Worm (Caenorhabditis elegans) whole organism, young adult: Measurements from ENCODE around the gene kap-1.
A peak's percentile ranks its signal among the peaks of the same experiment; 100 is the strongest.
"Not testable (repeated sequence)": the region's sequence is repeated elsewhere in the genome, so short reads cannot be mapped to it uniquely, and the experiment has no call there.

Source experiments
- B0019.2 ChIP-seq: fragments of 200-800 bp; sonication (Bioruptor generic); conservative IDR thresholded peaks from 2 replicates; pipeline ENCODE4 v1.3.6; 2022; ENCODE audit warnings: missing genetic modification reagents, missing genetic modification characterization, missing compliant biosample characterization
- F23B12.7 ChIP-seq: sonication (generic microtip); optimal IDR thresholded peaks from 2 replicates; lab custom pipeline; 2017; ENCODE audit warnings: missing genetic modification characterization, mild to moderate bottlenecking, missing compliant biosample characterization, antibody characterized with exemption, moderate library complexity; ENCODE audit not compliant: insufficient read depth
- F39B2.1 ChIP-seq: fragments of 200-800 bp; sonication (Bioruptor generic); IDR thresholded peaks from 2 replicates; pipeline ENCODE4 v1.3.6; 2022; ENCODE audit warnings: missing genetic modification reagents, missing genetic modification characterization, missing compliant biosample characterization
- K11D2.4 ChIP-seq: fragments of 200-800 bp; sonication (Bioruptor generic); IDR thresholded peaks from 2 replicates; pipeline ENCODE4 v1.3.6; 2022; ENCODE audit warnings: missing genetic modification reagents, missing genetic modification characterization, missing compliant biosample characterization
- Y53G8AR.9 ChIP-seq: fragments of 200-800 bp; sonication (Bioruptor generic); conservative IDR thresholded peaks from 2 replicates; pipeline ENCODE4 v1.3.6; 2022; ENCODE audit warnings: missing genetic modification reagents, missing genetic modification characterization, missing compliant biosample characterization
- Y95B8A.8 ChIP-seq: fragments of 200-800 bp; sonication (Bioruptor generic); IDR thresholded peaks from 2 replicates; pipeline ENCODE4 v1.3.6; 2022; ENCODE audit warnings: missing genetic modification reagents, missing genetic modification characterization, missing compliant biosample characterization
- akir-1 ChIP-seq: fragments of 200-800 bp; sonication (Bioruptor generic); optimal IDR thresholded peaks from 2 replicates; lab custom pipeline; 2018; ENCODE audit warnings: mild to moderate bottlenecking, missing genetic modification characterization, moderate library complexity, missing compliant biosample characterization
- attf-5 ChIP-seq: fragments of 200-800 bp; sonication (Bioruptor generic); optimal IDR thresholded peaks from 2 replicates; lab custom pipeline; 2018; ENCODE audit warnings: mild to moderate bottlenecking, missing genetic modification characterization, missing compliant biosample characterization
- attf-6 ChIP-seq: fragments of 200-800 bp; sonication (Bioruptor generic); IDR thresholded peaks from 2 replicates; pipeline ENCODE4 v1.3.6; 2022; ENCODE audit warnings: missing genetic modification reagents, missing genetic modification characterization, missing compliant biosample characterization
- bed-2 ChIP-seq: fragments of 200-800 bp; sonication (Bioruptor generic); IDR thresholded peaks from 2 replicates; pipeline ENCODE4 v1.3.6; 2022; ENCODE audit warnings: missing genetic modification reagents, missing genetic modification characterization, missing compliant biosample characterization
- cebp-1 ChIP-seq, 2 experiments: fragments of 200-800 bp in 1 of 2; sonication (Bioruptor generic) in 1 of 2; sonication (generic microtip) in 1 of 2; IDR thresholded peaks in 1 of 2; optimal IDR thresholded peaks in 1 of 2; 2 replicates each; pipeline versions ENCODE4 v1.3.6 to Lab custom; 2017 to 2022; ENCODE audit warnings: missing compliant biosample characterization in 2 of 2, missing genetic modification characterization in 2 of 2, mild to moderate bottlenecking in 1 of 2, missing genetic modification reagents in 1 of 2, moderate library complexity in 1 of 2
- ceh-100 ChIP-seq: fragments of 200-800 bp; sonication (Bioruptor generic); IDR thresholded peaks from 2 replicates; pipeline ENCODE4 v1.3.6; 2022; ENCODE audit warnings: missing genetic modification reagents, missing genetic modification characterization, missing compliant biosample characterization
- ceh-58 ChIP-seq: fragments of 200-800 bp; sonication (Bioruptor generic); IDR thresholded peaks from 2 replicates; pipeline ENCODE4 v1.3.6; 2022; ENCODE audit warnings: missing genetic modification characterization, missing compliant biosample characterization
- ceh-79 ChIP-seq: sonication (generic microtip); optimal IDR thresholded peaks from 2 replicates; lab custom pipeline; 2017; ENCODE audit warnings: mild to moderate bottlenecking, missing genetic modification characterization, missing compliant biosample characterization
- efl-1 ChIP-seq: fragments of 150-350 bp; optimal IDR thresholded peaks from 2 replicates; lab custom pipeline; 2014; ENCODE audit warnings: missing biosample characterization, missing genetic modification reagents, missing genetic modification characterization
- egrh-3 ChIP-seq: fragments of 200-800 bp; sonication (Bioruptor generic); IDR thresholded peaks from 2 replicates; pipeline ENCODE4 v1.3.6; 2022; ENCODE audit warnings: missing genetic modification reagents, missing genetic modification characterization, missing compliant biosample characterization
- ekl-4 ChIP-seq: fragments of 200-800 bp; sonication (Bioruptor generic); IDR thresholded peaks from 2 replicates; pipeline ENCODE4 v1.3.6; 2022; ENCODE audit warnings: missing genetic modification reagents, missing genetic modification characterization, missing compliant biosample characterization
- fkh-3 ChIP-seq: sonication (generic microtip); optimal IDR thresholded peaks from 2 replicates; lab custom pipeline; 2016; ENCODE audit warnings: mild to moderate bottlenecking, missing genetic modification characterization, missing compliant biosample characterization
- hmg-1.2 ChIP-seq: fragments of 200-800 bp; sonication (Bioruptor generic); IDR thresholded peaks from 2 replicates; pipeline ENCODE4 v1.3.6; 2022; ENCODE audit warnings: missing genetic modification reagents, missing genetic modification characterization, missing compliant biosample characterization
- hmg-20 ChIP-seq: fragments of 200-800 bp; sonication (Bioruptor generic); IDR thresholded peaks from 2 replicates; pipeline ENCODE4 v1.3.6; 2022; ENCODE audit warnings: missing genetic modification reagents, missing genetic modification characterization, missing compliant biosample characterization
- hsf-1 ChIP-seq: fragments of 200-800 bp; sonication (Bioruptor generic); IDR thresholded peaks from 2 replicates; pipeline ENCODE4 v1.3.6; 2022; ENCODE audit warnings: missing genetic modification reagents, missing genetic modification characterization, missing compliant biosample characterization
- lag-1 ChIP-seq: fragments of 200-800 bp; sonication (Bioruptor generic); IDR thresholded peaks from 2 replicates; pipeline ENCODE4 v1.3.6; 2022; ENCODE audit warnings: missing genetic modification reagents, missing genetic modification characterization, missing compliant biosample characterization
- let-607 ChIP-seq, 2 experiments: fragments of 200-800 bp in 1 of 2; sonication (Bioruptor generic) in 1 of 2; sonication (generic microtip) in 1 of 2; optimal IDR thresholded peaks; 2 replicates each; lab custom pipeline; 2016 to 2018; ENCODE audit warnings: mild to moderate bottlenecking in 2 of 2, missing compliant biosample characterization in 2 of 2, missing genetic modification characterization in 2 of 2, moderate library complexity in 2 of 2, missing genotype in 1 of 2
- lin-35 ChIP-seq, 3 experiments: fragments of 150-350 bp in 2 of 3; sonication (generic microtip) in 1 of 3; optimal IDR thresholded peaks; 2 replicates each; lab custom pipeline; 2014 to 2018; ENCODE audit warnings: missing biosample characterization in 3 of 3, missing genetic modification characterization in 3 of 3, missing genetic modification reagents in 3 of 3
- lsy-27 ChIP-seq: sonication (generic microtip); optimal IDR thresholded peaks from 2 replicates; lab custom pipeline; 2017; ENCODE audit warnings: missing genetic modification characterization, mild to moderate bottlenecking, missing compliant biosample characterization, antibody characterized with exemption, missing genotype, borderline replicate concordance; ENCODE audit not compliant: insufficient read depth
- madf-3 ChIP-seq: fragments of 200-800 bp; sonication (Bioruptor generic); IDR thresholded peaks from 2 replicates; pipeline ENCODE4 v1.3.6; 2022; ENCODE audit warnings: missing genetic modification reagents, missing genetic modification characterization, missing compliant biosample characterization
- mcd-1 ChIP-seq: fragments of 200-800 bp; sonication (Bioruptor generic); IDR thresholded peaks from 2 replicates; pipeline ENCODE4 v1.3.6; 2022; ENCODE audit warnings: missing genetic modification reagents, missing genetic modification characterization, missing compliant biosample characterization
- nfyb-1 ChIP-seq: fragments of 200-800 bp; sonication (Bioruptor generic); IDR thresholded peaks from 2 replicates; pipeline ENCODE4 v1.3.6; 2022; ENCODE audit warnings: missing genetic modification reagents, missing genetic modification characterization, missing compliant biosample characterization
- nhr-179 ChIP-seq: sonication (generic microtip); optimal IDR thresholded peaks from 2 replicates; lab custom pipeline; 2016; ENCODE audit warnings: mild to moderate bottlenecking, missing genetic modification characterization, missing compliant biosample characterization
- nhr-80 ChIP-seq: sonication (generic microtip); optimal IDR thresholded peaks from 2 replicates; lab custom pipeline; 2016; ENCODE audit warnings: missing genetic modification characterization, missing compliant biosample characterization
- pbrm-1 ChIP-seq: fragments of 200-800 bp; sonication (Bioruptor generic); IDR thresholded peaks from 2 replicates; pipeline ENCODE4 v1.3.6; 2022; ENCODE audit warnings: missing genetic modification reagents, missing genetic modification characterization, missing compliant biosample characterization
- pha-4 ChIP-seq: fragments of 150-350 bp; sonication (generic microtip); optimal IDR thresholded peaks from 2 replicates; lab custom pipeline; 2014; ENCODE audit warnings: missing biosample characterization, missing genetic modification reagents, missing genetic modification characterization
- rec-8 ChIP-seq, 2 experiments: sonication (generic microtip); optimal IDR thresholded peaks; 2 replicates each; lab custom pipeline; 2016; ENCODE audit warnings: mild to moderate bottlenecking in 2 of 2, missing genetic modification characterization in 2 of 2, missing genetic modification reagents in 2 of 2, missing genotype in 2 of 2, missing biosample characterization in 1 of 2, missing compliant biosample characterization in 1 of 2, moderate library complexity in 1 of 2
- rpc-1 ChIP-seq, 2 experiments: fragments of 150-350 bp in 1 of 2; sonication (generic microtip) in 1 of 2; optimal IDR thresholded peaks; 2 replicates each; lab custom pipeline; 2014 to 2018; ENCODE audit warnings: missing biosample characterization in 1 of 2, missing genetic modification characterization in 1 of 2, missing genetic modification reagents in 1 of 2, missing genotype in 1 of 2
- snpc-1.1 ChIP-seq: sonication (generic microtip); optimal IDR thresholded peaks from 2 replicates; lab custom pipeline; 2017; ENCODE audit warnings: missing genetic modification characterization, mild to moderate bottlenecking, missing compliant biosample characterization, antibody characterized with exemption, moderate library complexity, missing genotype, missing genetic modification reagents; ENCODE audit not compliant: insufficient read depth
- snpc-4 ChIP-seq, 5 experiments: fragments of 150-350 bp in 1 of 5; sonication (generic microtip) in 4 of 5; optimal IDR thresholded peaks; 2 replicates each; lab custom pipeline; 2014 to 2018; ENCODE audit warnings: missing genetic modification characterization in 5 of 5, missing biosample characterization in 3 of 5, antibody characterized with exemption in 2 of 5, mild to moderate bottlenecking in 2 of 5, missing compliant biosample characterization in 2 of 5, missing genotype in 2 of 5, moderate library complexity in 2 of 5, missing genetic modification reagents in 1 of 5
- unc-130 ChIP-seq: sonication (generic microtip); optimal IDR thresholded peaks from 2 replicates; lab custom pipeline; 2016; ENCODE audit warnings: missing genetic modification reagents, missing genetic modification characterization, missing compliant biosample characterization
- ztf-22 ChIP-seq: fragments of 200-800 bp; sonication (Bioruptor generic); optimal IDR thresholded peaks from 2 replicates; lab custom pipeline; 2018; ENCODE audit warnings: mild to moderate bottlenecking, missing genetic modification characterization, moderate library complexity, missing compliant biosample characterization
- ztf-25 ChIP-seq: fragments of 200-800 bp; sonication (Bioruptor generic); IDR thresholded peaks from 2 replicates; pipeline ENCODE4 v1.3.6; 2022; ENCODE audit warnings: missing genetic modification reagents, missing genetic modification characterization, missing compliant biosample characterization
- ztf-3 ChIP-seq: fragments of 200-800 bp; sonication (Bioruptor generic); optimal IDR thresholded peaks from 2 replicates; lab custom pipeline; 2018; ENCODE audit warnings: mild to moderate bottlenecking, missing genetic modification characterization, missing compliant biosample characterization

kap-1 gene

DNA sequence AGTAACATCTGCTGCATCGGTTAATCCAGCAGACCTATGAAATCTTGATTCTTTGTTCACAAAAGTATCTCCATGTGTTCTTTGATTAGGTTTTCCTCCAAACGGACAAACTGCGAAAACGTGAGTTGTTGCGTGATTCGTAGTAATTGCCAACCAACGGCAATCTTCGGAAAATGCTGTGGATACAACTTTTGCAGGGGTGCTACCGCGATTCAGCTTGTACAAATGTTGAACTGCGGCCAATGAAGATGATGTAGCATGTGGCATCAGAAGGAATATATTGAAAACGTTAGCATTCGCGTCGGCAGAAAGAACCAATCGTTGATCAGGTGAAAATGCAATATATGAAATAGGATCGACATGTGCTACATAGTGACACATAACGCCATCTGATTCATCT lies 7.0 kb upstream of the kap-1 start (continued):
- TF ChIP-seq F23B12.7 (tag; lab: Kevin White, UChicago) (no peak), fkh-3 (tag; lab: Kevin White, UChicago) (no peak), ztf-25 (no peak), egrh-3 (GFP tag; lab: Robert Waterston, UW) (no peak)

DNA sequence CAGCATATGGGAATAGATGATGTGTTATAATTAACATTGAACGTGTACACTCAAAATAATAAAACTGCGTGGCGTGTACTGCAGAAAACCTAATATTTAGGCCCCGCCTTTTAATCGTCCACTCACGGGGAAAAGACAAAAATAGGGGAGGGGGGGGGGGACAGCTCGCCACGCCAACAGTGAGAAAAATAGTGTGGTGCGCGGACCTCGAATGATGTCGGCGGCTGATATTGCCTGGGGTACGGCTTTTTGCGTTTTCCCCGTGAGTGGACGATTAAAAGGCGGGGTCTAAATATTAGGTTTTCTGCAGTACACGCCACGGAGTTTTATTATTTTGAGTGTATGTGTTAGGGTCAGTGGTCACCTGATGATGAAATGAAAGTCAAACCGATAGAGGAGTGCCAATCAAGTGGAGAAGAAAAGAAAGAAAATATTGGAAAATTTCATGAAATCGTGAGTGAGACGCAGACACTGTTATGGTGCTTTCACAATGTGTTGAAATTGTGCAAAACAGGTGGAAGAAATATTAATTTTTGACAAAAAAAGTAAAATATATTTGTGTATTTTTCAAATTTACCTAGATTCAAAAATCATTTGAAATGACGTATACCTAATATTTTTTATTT lies 4.6 kb upstream of the kap-1 start:
- TF ChIP-seq Y95B8A.8 (GFP tag; lab: Robert Waterston, UW) = 0 out of 2 replicates have a peak, but pooled peaks have one; percentile 47
- TF ChIP-seq Y53G8AR.9 (GFP tag; lab: Robert Waterston, UW) = peak; percentile 48; the same call in 1 of the 2 replicates
- peak; percentile 44; the same call in 1 of the 2 replicates for TF ChIP-seq nfyb-1 (GFP tag; lab: Robert Waterston, UW)
- TF ChIP-seq snpc-4 (GFP tag; optimal IDR thresholded peaks at IDR 0.05; lab: Kevin White, UChicago) = not testable (repeated sequence)
- TF ChIP-seq snpc-4 (tag; optimal IDR thresholded peaks at IDR 0.05; lab: Kevin White, UChicago) = peak in 3 of 4 experiments; percentile 52 to 71 (median 69)
- TF ChIP-seq mcd-1 (GFP tag; lab: Robert Waterston, UW) = peak; percentile 31; the same call in 1 of the 2 replicates
- TF ChIP-seq snpc-1.1 (tag; lab: Kevin White, UChicago) = peak; percentile 19
- peak; percentile 23; the same call in 1 of the 2 replicates for TF ChIP-seq attf-6 (GFP tag; lab: Robert Waterston, UW)
- TF ChIP-seq ekl-4 = 0 out of 2 replicates have a peak, but pooled peaks have one; percentile 31
- 0 out of 2 replicates have a peak, but pooled peaks have one; percentile 12 for TF ChIP-seq pbrm-1 (GFP tag; lab: Robert Waterston, UW)
- TF ChIP-seq hmg-1.2 (GFP tag; lab: Robert Waterston, UW) = peak; percentile 76
- TF ChIP-seq cebp-1 (GFP tag; IDR thresholded peaks at IDR 0.05; lab: Robert Waterston, UW) = peak; percentile 66; the same call in 1 of the 2 replicates
- TF ChIP-seq cebp-1 (tag; optimal IDR thresholded peaks at IDR 0.05; lab: Kevin White, UChicago) = peak; percentile 83
- peak; percentile 21 for TF ChIP-seq nhr-80 (tag; lab: Kevin White, UChicago)

DNA sequence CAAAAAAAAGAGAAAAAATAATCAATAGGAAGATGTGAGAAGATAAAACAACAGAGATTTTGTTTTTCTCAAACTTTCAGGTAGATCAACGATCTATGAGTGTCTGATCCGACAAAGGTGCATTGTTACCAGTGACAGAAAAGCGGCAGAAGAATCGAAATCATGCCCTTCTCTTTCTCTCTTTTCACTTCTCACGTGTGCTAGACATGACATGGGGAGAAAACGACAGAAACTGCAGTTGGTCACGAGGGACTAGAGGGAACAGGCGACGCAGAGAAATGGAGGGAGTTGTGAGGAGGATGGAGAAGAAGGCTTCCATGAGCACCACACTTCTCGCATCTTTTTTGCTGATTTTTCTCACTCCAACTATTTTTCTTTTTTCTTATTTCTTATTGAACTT lies 3.4 kb upstream of the kap-1 start, which contains the start of gene F56C9.10:
Gene F56C9.10 (minus strand): TSS at position 97 of the 400 bp plus-strand sequence.
- peak; percentile 77; the same call in 1 of the 2 replicates for TF ChIP-seq madf-3 (GFP tag; lab: Robert Waterston, UW)
- no peak for TF ChIP-seq pha-4 (tag; lab: Kevin White, UChicago)
- no peak for TF ChIP-seq rpc-1 (optimal IDR thresholded peaks at IDR 0.05; lab: Kevin White, UChicago)
- no peak for TF ChIP-seq rpc-1 (tag; optimal IDR thresholded peaks at IDR 0.05; lab: Kevin White, UChicago)
- no peak for TF ChIP-seq nhr-179 (tag; lab: Kevin White, UChicago)
- TF ChIP-seq let-607 (tag; optimal IDR thresholded peaks at IDR 0.05; lab: Kevin White, UChicago) = peak; percentile 67 to 69
- peak; percentile 42 for TF ChIP-seq ztf-3 (GFP tag; lab: Kevin White, UChicago)
- TF ChIP-seq ztf-22 (GFP tag; lab: Kevin White, UChicago) = no peak
- TF ChIP-seq ceh-79 = no peak
- TF ChIP-seq lag-1 (GFP tag; lab: Robert Waterston, UW) = no peak
- no peak for TF ChIP-seq lsy-27
- peak; percentile 78 for TF ChIP-seq cebp-1 (GFP tag; IDR thresholded peaks at IDR 0.05; lab: Robert Waterston, UW)
- peak; percentile 86 for TF ChIP-seq cebp-1 (tag; optimal IDR thresholded peaks at IDR 0.05; lab: Kevin White, UChicago)
- no peak for TF ChIP-seq ceh-58 (GFP tag; lab: Robert Waterston, UW)
- no peak for TF ChIP-seq hsf-1
- no peak for TF ChIP-seq bed-2 (GFP tag; lab: Robert Waterston, UW)
- TF ChIP-seq rec-8 (tag; optimal IDR thresholded peaks at IDR 0.05; lab: Kevin White, UChicago) = no peak
- TF ChIP-seq efl-1 (GFP tag; lab: Kevin White, UChicago) = no peak
- TF ChIP-seq ztf-25 = no peak
- no peak for TF ChIP-seq B0019.2 (GFP tag; lab: Robert Waterston, UW)
- TF ChIP-seq unc-130 (GFP tag; lab: Kevin White, UChicago) = no peak
- peak; percentile 86 for TF ChIP-seq attf-5 (GFP tag; lab: Kevin White, UChicago)
- 0 out of 2 replicates have a peak, but pooled peaks have one; percentile 5 for TF ChIP-seq hmg-20 (GFP tag; lab: Robert Waterston, UW)
- no peak for TF ChIP-seq F39B2.1
- peak in 1 of 3 experiments; percentile 27 for TF ChIP-seq lin-35 (GFP tag; optimal IDR thresholded peaks at IDR 0.05; lab: Kevin White, UChicago)
- no peak for TF ChIP-seq egrh-3 (GFP tag; lab: Robert Waterston, UW)
- 0 out of 2 replicates have a peak, but pooled peaks have one; percentile 35 for TF ChIP-seq K11D2.4 (GFP tag; lab: Robert Waterston, UW)
- no peak for TF ChIP-seq ceh-100 (GFP tag; lab: Robert Waterston, UW)
- no peak for TF ChIP-seq akir-1 (GFP tag; lab: Kevin White, UChicago)
